Worm (Caenorhabditis elegans): ENCODE results near the gene del-10.

Gene del-10

ce11 chrII:6470985-6471384 lies 10.9 kb downstream of the del-10 start, which contains the start of gene dgk-5:
Gene dgk-5, minus strand, starts transcription at chrII:6471085.
- no peak for TF ChIP-seq scrt-1 (GFP tag; IDR thresholded peaks at IDR 0.05)
- TF ChIP-seq hmbx-1 (tag; optimal IDR thresholded peaks at IDR 0.05): no peak
- no peak for TF ChIP-seq hnd-1 (tag; optimal IDR thresholded peaks at IDR 0.05)
- no peak for TF ChIP-seq ets-7 (tag; optimal IDR thresholded peaks at IDR 0.05)
- TF ChIP-seq tra-4 (tag; optimal IDR thresholded peaks at IDR 0.05): no peak
- no peak for TF ChIP-seq ceh-13 (GFP tag; optimal IDR thresholded peaks at IDR 0.05)
- TF ChIP-seq hmg-4 (GFP tag; optimal IDR thresholded peaks at IDR 0.05): no peak
- TF ChIP-seq tbx-37 (GFP tag; conservative IDR thresholded peaks at IDR 0.05): no peak
- no peak for TF ChIP-seq flt-1 (GFP tag; IDR thresholded peaks at IDR 0.05)
- TF ChIP-seq pes-1 (GFP tag; IDR thresholded peaks at IDR 0.05): no peak
- TF ChIP-seq ama-1 (optimal IDR thresholded peaks at IDR 0.05): no peak
- TF ChIP-seq B0310.2 (tag; optimal IDR thresholded peaks at IDR 0.05): no peak
- TF ChIP-seq sea-1 (GFP tag; conservative IDR thresholded peaks at IDR 0.05): no peak
- TF ChIP-seq ceh-36 (tag; optimal IDR thresholded peaks at IDR 0.05): no peak
- no peak for TF ChIP-seq F13C5.2 (tag; optimal IDR thresholded peaks at IDR 0.05)
- TF ChIP-seq tbx-11 (GFP tag; IDR thresholded peaks at IDR 0.05): no peak
- TF ChIP-seq aly-1 (tag; optimal IDR thresholded peaks at IDR 0.05): no peak

DNA sequence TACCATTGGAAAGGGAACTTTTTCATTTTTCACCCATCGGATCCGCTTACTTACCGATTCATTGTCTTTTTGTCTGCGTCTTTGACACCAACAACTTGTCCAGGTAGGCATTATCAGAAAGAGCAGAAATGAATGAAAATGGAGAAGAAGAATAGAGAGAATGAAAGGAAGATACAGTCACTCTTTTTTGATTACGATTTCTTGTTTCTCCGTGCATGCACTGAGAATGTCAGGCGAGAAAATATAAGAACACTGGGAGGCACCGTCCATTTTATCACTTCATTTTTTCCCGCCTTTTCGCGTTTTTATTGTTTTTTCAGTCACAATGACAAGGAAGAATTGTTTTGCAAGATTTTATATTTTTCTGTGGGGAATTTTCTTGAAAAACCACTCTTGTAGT lies 12.6 kb downstream of the del-10 start:
- no peak for TF ChIP-seq ceh-36 (tag; optimal IDR thresholded peaks at IDR 0.05)
- TF ChIP-seq pes-1 (GFP tag; IDR thresholded peaks at IDR 0.05): no peak
- TF ChIP-seq aly-1 (tag; optimal IDR thresholded peaks at IDR 0.05): no peak
- TF ChIP-seq tra-4 (tag; optimal IDR thresholded peaks at IDR 0.05): no peak
- TF ChIP-seq B0310.2 (tag; optimal IDR thresholded peaks at IDR 0.05): no peak
- TF ChIP-seq ama-1 (optimal IDR thresholded peaks at IDR 0.05): no peak
- TF ChIP-seq tbx-11 (GFP tag; IDR thresholded peaks at IDR 0.05): no peak
- no peak for TF ChIP-seq hmg-4 (GFP tag; optimal IDR thresholded peaks at IDR 0.05)

DNA sequence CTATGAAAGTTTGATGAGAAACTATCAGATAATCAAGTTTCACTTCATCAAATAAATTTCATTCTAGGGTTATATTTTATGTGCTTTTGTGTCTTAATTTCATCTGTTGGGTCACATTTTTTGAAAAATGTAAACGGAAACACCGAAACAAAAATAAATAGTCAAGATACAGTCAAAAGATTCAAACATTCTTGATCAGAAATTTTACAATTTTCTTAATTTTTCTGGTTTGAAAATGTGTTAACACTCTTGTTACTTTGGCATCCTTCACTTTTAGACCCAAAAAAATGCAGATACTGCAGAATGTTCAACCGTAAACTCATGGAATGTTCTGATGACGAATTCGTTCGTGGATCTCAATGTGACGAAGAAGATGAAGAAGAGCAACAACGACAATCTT lies 27.3 kb downstream of the del-10 start, which contains the start of gene aptf-1:
TSS of gene aptf-1 (plus strand) at position 301 of the 400 bp plus-strand sequence.
- TF ChIP-seq tbx-37 (GFP tag; conservative IDR thresholded peaks at IDR 0.05): no peak

ce11 chrII:6453341-6453806 lies 28.6 kb downstream of the del-10 start, which contains the start of gene atg-16.2:
Gene atg-16.2, minus strand, starts transcription at chrII:6453391.
- no peak for TF ChIP-seq tra-4 (tag; optimal IDR thresholded peaks at IDR 0.05)
- TF ChIP-seq ceh-36 (tag; optimal IDR thresholded peaks at IDR 0.05): peak; percentile 11

DNA sequence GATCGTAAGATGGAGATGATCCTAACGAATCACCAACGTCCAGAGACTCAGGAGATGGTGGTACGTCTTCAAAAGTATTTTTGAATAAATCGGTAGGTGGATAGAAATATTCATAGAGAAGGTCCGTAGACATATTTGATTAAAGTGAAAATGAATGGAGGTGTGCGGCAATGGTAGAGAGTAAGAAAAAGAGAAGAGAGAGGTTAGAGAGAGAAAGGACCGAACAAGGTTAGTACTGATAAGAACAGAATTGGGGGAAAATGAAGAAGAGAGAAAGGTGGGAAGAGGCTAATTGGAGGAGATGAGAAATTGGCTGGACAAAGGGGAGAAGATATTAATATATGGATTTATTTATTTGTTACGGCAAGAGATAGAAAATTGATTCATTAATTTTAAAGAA lies 32.3 kb downstream of the del-10 start, which contains the start of gene nhr-22:
TSS of gene nhr-22 (minus strand) at position 137 of the 400 bp plus-strand sequence.
- TF ChIP-seq F13C5.2 (tag; optimal IDR thresholded peaks at IDR 0.05): no peak
- no peak for TF ChIP-seq hmg-4 (GFP tag; optimal IDR thresholded peaks at IDR 0.05)
- TF ChIP-seq hmbx-1 (tag; optimal IDR thresholded peaks at IDR 0.05): no peak
- TF ChIP-seq ama-1 (optimal IDR thresholded peaks at IDR 0.05): no peak
- TF ChIP-seq pes-1 (GFP tag; IDR thresholded peaks at IDR 0.05): no peak
- TF ChIP-seq B0310.2 (tag; optimal IDR thresholded peaks at IDR 0.05): no peak
- TF ChIP-seq ets-7 (tag; optimal IDR thresholded peaks at IDR 0.05): no peak
- no peak for TF ChIP-seq flt-1 (GFP tag; IDR thresholded peaks at IDR 0.05)
- no peak for TF ChIP-seq tbx-37 (GFP tag; conservative IDR thresholded peaks at IDR 0.05)
- no peak for TF ChIP-seq aly-1 (tag; optimal IDR thresholded peaks at IDR 0.05)
- no peak for TF ChIP-seq tbx-11 (GFP tag; IDR thresholded peaks at IDR 0.05)
- no peak for TF ChIP-seq hnd-1 (tag; optimal IDR thresholded peaks at IDR 0.05)
- no peak for TF ChIP-seq sea-1 (GFP tag; conservative IDR thresholded peaks at IDR 0.05)
- no peak for TF ChIP-seq ceh-13 (GFP tag; optimal IDR thresholded peaks at IDR 0.05)
- no peak for TF ChIP-seq ceh-36 (tag; optimal IDR thresholded peaks at IDR 0.05)
- TF ChIP-seq scrt-1 (GFP tag; IDR thresholded peaks at IDR 0.05): no peak

- no peak for TF ChIP-seq hnd-1 (tag; optimal IDR thresholded peaks at IDR 0.05)
- no peak for TF ChIP-seq ets-7 (tag; optimal IDR thresholded peaks at IDR 0.05)
- no peak for TF ChIP-seq hmbx-1 (tag; optimal IDR thresholded peaks at IDR 0.05)
- TF ChIP-seq ama-1 (optimal IDR thresholded peaks at IDR 0.05): no peak
- no peak for TF ChIP-seq ceh-13 (GFP tag; optimal IDR thresholded peaks at IDR 0.05)
- TF ChIP-seq flt-1 (GFP tag; IDR thresholded peaks at IDR 0.05): no peak
- TF ChIP-seq tra-4 (tag; optimal IDR thresholded peaks at IDR 0.05): no peak
- no peak for TF ChIP-seq ceh-36 (tag; optimal IDR thresholded peaks at IDR 0.05)
- no peak for TF ChIP-seq F13C5.2 (tag; optimal IDR thresholded peaks at IDR 0.05)
- no peak for TF ChIP-seq scrt-1 (GFP tag; IDR thresholded peaks at IDR 0.05)
- no peak for TF ChIP-seq tbx-37 (GFP tag; conservative IDR thresholded peaks at IDR 0.05)
- TF ChIP-seq pes-1 (GFP tag; IDR thresholded peaks at IDR 0.05): no peak
- no peak for TF ChIP-seq tbx-11 (GFP tag; IDR thresholded peaks at IDR 0.05)
- no peak for TF ChIP-seq hmg-4 (GFP tag; optimal IDR thresholded peaks at IDR 0.05)
- TF ChIP-seq aly-1 (tag; optimal IDR thresholded peaks at IDR 0.05): no peak
- TF ChIP-seq sea-1 (GFP tag; conservative IDR thresholded peaks at IDR 0.05): no peak
Observed at ce11 chrII:6448656-6449055, 33.3 kb downstream of the del-10 start.

DNA sequence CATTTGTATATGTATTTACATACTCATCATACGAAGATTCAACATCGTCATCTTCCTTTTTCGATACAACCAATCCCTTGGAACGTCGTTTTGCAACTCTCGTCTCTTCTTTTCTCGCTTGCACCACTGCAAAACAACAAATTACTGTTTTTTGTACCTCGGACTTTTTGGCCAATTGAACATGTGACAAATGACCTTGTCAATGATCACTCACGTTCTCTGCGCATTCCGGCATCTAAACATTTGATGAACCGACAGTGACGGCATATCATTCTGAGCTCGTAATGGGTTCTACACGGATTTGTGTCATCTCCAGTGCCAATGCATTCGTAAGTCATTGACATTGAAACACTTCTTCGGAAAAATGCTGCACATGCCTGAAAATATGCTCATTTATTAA lies 33.7 kb downstream of the del-10 start:
- TF ChIP-seq sea-1 (GFP tag; conservative IDR thresholded peaks at IDR 0.05): no peak
- no peak for TF ChIP-seq ets-7 (tag; optimal IDR thresholded peaks at IDR 0.05)
- no peak for TF ChIP-seq ceh-13 (GFP tag; optimal IDR thresholded peaks at IDR 0.05)
- TF ChIP-seq ama-1 (optimal IDR thresholded peaks at IDR 0.05): no peak
- TF ChIP-seq F13C5.2 (tag; optimal IDR thresholded peaks at IDR 0.05): no peak
- no peak for TF ChIP-seq tra-4 (tag; optimal IDR thresholded peaks at IDR 0.05)
- no peak for TF ChIP-seq ceh-36 (tag; optimal IDR thresholded peaks at IDR 0.05)
- no peak for TF ChIP-seq tbx-37 (GFP tag; conservative IDR thresholded peaks at IDR 0.05)
- no peak for TF ChIP-seq flt-1 (GFP tag; IDR thresholded peaks at IDR 0.05)
- no peak for TF ChIP-seq pes-1 (GFP tag; IDR thresholded peaks at IDR 0.05)
- no peak for TF ChIP-seq hmg-4 (GFP tag; optimal IDR thresholded peaks at IDR 0.05)
- no peak for TF ChIP-seq B0310.2 (tag; optimal IDR thresholded peaks at IDR 0.05)
- no peak for TF ChIP-seq aly-1 (tag; optimal IDR thresholded peaks at IDR 0.05)
- no peak for TF ChIP-seq tbx-11 (GFP tag; IDR thresholded peaks at IDR 0.05)
- TF ChIP-seq hnd-1 (tag; optimal IDR thresholded peaks at IDR 0.05): no peak
- no peak for TF ChIP-seq scrt-1 (GFP tag; IDR thresholded peaks at IDR 0.05)
- no peak for TF ChIP-seq hmbx-1 (tag; optimal IDR thresholded peaks at IDR 0.05)

DNA sequence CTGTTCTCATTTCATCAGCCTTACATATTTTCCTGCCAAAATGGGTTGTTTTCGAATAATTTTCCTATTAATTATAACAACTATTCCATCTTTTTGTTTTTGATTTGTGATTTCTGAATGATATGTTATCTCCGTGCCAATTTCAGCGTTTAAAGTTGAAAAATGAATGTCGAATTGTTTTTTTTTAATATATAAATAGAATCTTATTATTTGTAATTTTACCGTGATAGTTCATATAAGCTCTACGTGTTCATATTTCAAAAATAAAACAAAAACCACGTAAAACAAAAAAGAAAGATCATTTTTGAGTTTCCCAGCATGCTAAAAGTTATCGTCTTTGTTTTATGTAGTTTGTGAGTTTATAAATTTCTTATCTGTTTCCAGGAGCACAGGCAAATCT lies 38.2 kb downstream of the del-10 start, which contains the start of gene K06A1.2:
TSS of gene K06A1.2 (plus strand) at position 301 of the 400 bp plus-strand sequence.
- TF ChIP-seq tbx-11 (GFP tag; IDR thresholded peaks at IDR 0.05): no peak
- TF ChIP-seq hnd-1 (tag; optimal IDR thresholded peaks at IDR 0.05): no peak
- TF ChIP-seq F13C5.2 (tag; optimal IDR thresholded peaks at IDR 0.05): no peak
- TF ChIP-seq hmbx-1 (tag; optimal IDR thresholded peaks at IDR 0.05): no peak
- TF ChIP-seq aly-1 (tag; optimal IDR thresholded peaks at IDR 0.05): no peak
- TF ChIP-seq scrt-1 (GFP tag; IDR thresholded peaks at IDR 0.05): no peak
